Worm (Caenorhabditis elegans) whole organism, L2 larva: ENCODE measurements around the gene C29E4.12.
"Not testable (repeated sequence)": the region's sequence is repeated elsewhere in the genome, so short reads cannot be mapped to it uniquely, and the experiment has no call there.

ENCODE experiments used
- ama-1 ChIP-seq: fragments of 150-350 bp; optimal IDR thresholded peaks from 2 replicates; lab custom pipeline; 2018; ENCODE audit warnings: inconsistent platforms
- egl-27 ChIP-seq: sonication (generic microtip); optimal IDR thresholded peaks from 3 replicates; lab custom pipeline; 2017; ENCODE audit warnings: missing biosample characterization, missing genetic modification reagents, missing genetic modification characterization
- lin-11 ChIP-seq: fragments of 150-350 bp; sonication (generic microtip); optimal IDR thresholded peaks from 2 replicates; lab custom pipeline; 2014; ENCODE audit warnings: missing biosample characterization, missing genetic modification characterization, inconsistent platforms, mixed read lengths
- lin-13 ChIP-seq: fragments of 150-350 bp; optimal IDR thresholded peaks from 2 replicates; lab custom pipeline; 2014; ENCODE audit warnings: missing biosample characterization, missing genetic modification reagents, missing genetic modification characterization
- lin-39 ChIP-seq: fragments of 150-350 bp; optimal IDR thresholded peaks from 2 replicates; lab custom pipeline; 2014; ENCODE audit warnings: missing biosample characterization, missing genetic modification reagents, missing genetic modification characterization
- mab-5 ChIP-seq: fragments of 150-350 bp; optimal IDR thresholded peaks from 2 replicates; lab custom pipeline; 2014; ENCODE audit warnings: missing biosample characterization, missing genetic modification characterization
- nhr-10 ChIP-seq: sonication (generic microtip); optimal IDR thresholded peaks from 2 replicates; lab custom pipeline; 2017; ENCODE audit warnings: missing biosample characterization, missing genetic modification characterization
- nhr-6 ChIP-seq: fragments of 150-350 bp; optimal IDR thresholded peaks from 2 replicates; lab custom pipeline; 2014; ENCODE audit warnings: missing biosample characterization, missing genetic modification characterization
- nhr-77 ChIP-seq: fragments of 150-350 bp; optimal IDR thresholded peaks from 2 replicates; lab custom pipeline; 2014; ENCODE audit warnings: missing biosample characterization, missing genetic modification characterization
- skn-1 ChIP-seq: sonication (generic microtip); optimal IDR thresholded peaks from 2 replicates; lab custom pipeline; 2017; ENCODE audit warnings: missing biosample characterization, missing genetic modification characterization
- unc-39 ChIP-seq: fragments of 150-350 bp; optimal IDR thresholded peaks from 2 replicates; lab custom pipeline; 2014; ENCODE audit warnings: missing biosample characterization, missing genetic modification characterization
- unc-62 ChIP-seq: fragments of 150-350 bp; optimal IDR thresholded peaks from 2 replicates; lab custom pipeline; 2014; ENCODE audit warnings: missing biosample characterization, missing genetic modification reagents, missing genetic modification characterization
- ztf-11 ChIP-seq: sonication (generic microtip); optimal IDR thresholded peaks from 2 replicates; lab custom pipeline; 2017; ENCODE audit warnings: missing biosample characterization, missing genetic modification characterization

DNA sequence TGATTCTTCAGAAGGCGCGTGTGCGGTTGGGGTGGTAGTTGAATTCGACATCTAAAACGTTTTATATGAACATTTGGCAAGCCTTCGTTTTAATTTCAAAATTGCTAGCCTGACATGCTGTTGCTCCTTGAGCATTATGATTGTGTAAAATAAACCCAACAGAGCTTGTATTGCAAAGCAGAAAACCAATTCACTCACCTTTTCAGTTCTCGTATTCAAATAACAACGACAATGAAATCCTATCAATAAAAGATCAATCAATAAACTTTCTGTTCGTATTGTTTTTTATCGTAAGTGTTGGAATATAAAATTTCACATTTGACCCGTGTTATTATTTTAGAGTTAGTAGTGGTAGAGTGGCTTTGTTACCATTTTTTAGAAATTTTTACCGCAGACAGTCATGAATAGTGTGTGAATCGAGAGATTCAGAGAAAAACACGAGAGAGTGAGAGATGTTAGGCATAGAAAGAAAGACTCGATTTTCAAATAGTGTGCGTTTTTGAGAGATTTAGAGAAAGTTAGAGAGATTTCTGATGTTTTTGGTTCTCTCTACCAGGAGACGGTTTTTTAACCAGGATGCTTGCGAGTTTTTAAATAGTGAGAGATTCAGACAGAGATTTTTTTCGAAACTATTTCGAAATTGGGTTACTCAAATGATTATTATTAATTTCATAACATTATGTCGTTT, 18.1 kb downstream of the C29E4.12 start, which contains the start of gene F54H12.10:
- not testable (repeated sequence) for TF ChIP-seq skn-1 (tag; lab: Kevin White, UChicago); unc-62; unc-39 (tag; lab: Kevin White, UChicago); lin-13; ama-1; mab-5 (tag; lab: Kevin White, UChicago); egl-27; nhr-6 (tag; lab: Kevin White, UChicago); lin-39; lin-11 (tag; lab: Kevin White, UChicago); nhr-77 (tag; lab: Kevin White, UChicago); nhr-10; ztf-11 (tag; lab: Kevin White, UChicago)
